Fruit fly (Drosophila melanogaster) whole organism, larva: ENCODE results near the gene wdn.
"Not testable (repeated sequence)": the region's sequence is repeated elsewhere in the genome, so short reads cannot be mapped to it uniquely, and the experiment has no call there.

Experiments
- noc ChIP-seq: fragments of 200-800 bp; sonication (Bioruptor generic); optimal IDR thresholded peaks from 3 replicates; lab custom pipeline; 2019; ENCODE audit warnings: missing biosample characterization, mild to moderate bottlenecking, missing genetic modification characterization, moderate library complexity

wdn gene

dm6 chr3R:28805164-28805563 is 6.0 kb downstream of the wdn start:
- no peak for TF ChIP-seq noc

- TF ChIP-seq noc, result no peak
Observed at dm6 chr3R:28790222-28790621, 20.9 kb downstream of the wdn start, which contains the start of gene intr. Gene intr (plus strand): TSS chr3R:28790522.

- no peak for TF ChIP-seq noc
Observed at dm6 chr3R:28789317-28789716, 21.8 kb downstream of the wdn start, which contains the start of gene CG34295. Gene CG34295 (plus strand): TSS chr3R:28789617.

dm6 chr3R:28775703-28776102 is 35.4 kb downstream of the wdn start:
- TF ChIP-seq noc, result no peak

- TF ChIP-seq noc, result not testable (repeated sequence)
Observed at dm6 chr3R:28758134-28758533, 53.0 kb downstream of the wdn start, which contains the start of gene aqrs. Gene aqrs (minus strand): TSS chr3R:28758234.
